Worm (Caenorhabditis elegans) whole organism, L4/young adult: Measurements from ENCODE around the gene aps-2.

Experiments
- W03F9.2 ChIP-seq: fragments of 150-350 bp; optimal IDR thresholded peaks from 2 replicates; lab custom pipeline; 2014; ENCODE audit warnings: missing biosample characterization, missing genetic modification characterization
- dao-5 ChIP-seq: sonication (generic microtip); optimal IDR thresholded peaks from 2 replicates; lab custom pipeline; 2016; ENCODE audit warnings: missing genotype, missing genetic modification characterization, moderate library complexity, missing compliant biosample characterization
- him-1 ChIP-seq: sonication (generic microtip); optimal IDR thresholded peaks from 2 replicates; lab custom pipeline; 2016; ENCODE audit warnings: missing genotype, missing genetic modification reagents, missing genetic modification characterization, missing compliant biosample characterization

Gene aps-2

ce11 chrX:4438823-4439222 is 19.2 kb upstream of the aps-2 start:
- TF ChIP-seq W03F9.2 (tag; lab: Kevin White, UChicago) (no peak), dao-5 (no peak), him-1 (no peak)

ce11 chrX:4439616-4440015 is 18.5 kb upstream of the aps-2 start:
- TF ChIP-seq dao-5 (no peak), W03F9.2 (tag; lab: Kevin White, UChicago) (no peak), him-1 (no peak)

ce11 chrX:4440641-4441040 is 17.4 kb upstream of the aps-2 start, which contains the start of gene F15A8.1:
TSS of gene F15A8.1 (plus strand) at chrX:4440941.
- TF ChIP-seq dao-5 = no peak

- TF ChIP-seq dao-5 = peak; percentile 44
- peak; percentile 16 for TF ChIP-seq W03F9.2 (tag; lab: Kevin White, UChicago)
- TF ChIP-seq him-1 = peak; percentile 34
These were observed 14.0 kb upstream of the aps-2 start for ce11 chrX:4444073-4444472.

ce11 chrX:4444843-4445242 is 13.2 kb upstream of the aps-2 start:
- TF ChIP-seq him-1 (no peak), W03F9.2 (tag; lab: Kevin White, UChicago) (no peak), dao-5 (peak; percentile 49)

ce11 chrX:4448283-4448682 is 9.8 kb upstream of the aps-2 start, which contains the start of gene mltn-13:
TSS of gene mltn-13 (minus strand) at chrX:4448383.
- TF ChIP-seq him-1 = no peak
- no peak for TF ChIP-seq dao-5
- TF ChIP-seq W03F9.2 (tag; lab: Kevin White, UChicago) = no peak

- TF ChIP-seq dao-5 = no peak
- no peak for TF ChIP-seq W03F9.2 (tag; lab: Kevin White, UChicago)
- no peak for TF ChIP-seq him-1
These were observed 6.1 kb upstream of the aps-2 start for ce11 chrX:4451936-4452335.

ce11 chrX:4453101-4453500 is 5.0 kb upstream of the aps-2 start:
- TF ChIP-seq W03F9.2 (tag; lab: Kevin White, UChicago) (no peak), him-1 (no peak), dao-5 (no peak)

ce11 chrX:4453820-4454219 is 4.3 kb upstream of the aps-2 start, which contains the start of gene F02E8.4:
TSS of gene F02E8.4 (plus strand) at chrX:4454120.
- TF ChIP-seq him-1 = no peak
- no peak for TF ChIP-seq dao-5
- TF ChIP-seq W03F9.2 (tag; lab: Kevin White, UChicago) = no peak

- TF ChIP-seq dao-5 = no peak
- peak; percentile 35 for TF ChIP-seq W03F9.2 (tag; lab: Kevin White, UChicago)
These were observed 4.3 kb downstream of the aps-2 start, which contains the start of gene atg-16.1 for ce11 chrX:4462390-4462789. TSS of gene atg-16.1 (minus strand) at chrX:4462465.

- TF ChIP-seq dao-5 = no peak
- no peak for TF ChIP-seq him-1
- no peak for TF ChIP-seq W03F9.2 (tag; lab: Kevin White, UChicago)
These were observed 6.3 kb downstream of the aps-2 start for ce11 chrX:4464367-4464766.

ce11 chrX:4466218-4466617 is 8.1 kb downstream of the aps-2 start, which contains the start of gene nmur-3:
TSS of gene nmur-3 (plus strand) at chrX:4466518.
- TF ChIP-seq dao-5 (no peak), W03F9.2 (tag; lab: Kevin White, UChicago) (no peak), him-1 (no peak)

- TF ChIP-seq W03F9.2 (tag; lab: Kevin White, UChicago) = peak; percentile 82
- peak; percentile 39 for TF ChIP-seq him-1
- no peak for TF ChIP-seq dao-5
These were observed 11.3 kb downstream of the aps-2 start, which contains the start of gene asb-2 for ce11 chrX:4469297-4469816. TSS of gene asb-2 (plus strand) at chrX:4469766.

ce11 chrX:4478503-4478902 is 20.4 kb downstream of the aps-2 start:
- TF ChIP-seq W03F9.2 (tag; lab: Kevin White, UChicago) (no peak), dao-5 (no peak), him-1 (no peak)

ce11 chrX:4479960-4480359 is 21.9 kb downstream of the aps-2 start:
- TF ChIP-seq W03F9.2 (tag; lab: Kevin White, UChicago) (no peak), dao-5 (no peak)

- TF ChIP-seq him-1 = no peak
- TF ChIP-seq W03F9.2 (tag; lab: Kevin White, UChicago) = no peak
- no peak for TF ChIP-seq dao-5
These were observed 22.7 kb downstream of the aps-2 start for ce11 chrX:4480800-4481199.
